Worm (Caenorhabditis elegans) whole organism, L4/young adult: ENCODE measurements around the gene C09B8.4.

Experiments
- W03F9.2 ChIP-seq: fragments of 150-350 bp; optimal IDR thresholded peaks from 2 replicates; lab custom pipeline; 2014; ENCODE audit warnings: missing biosample characterization, missing genetic modification characterization
- dao-5 ChIP-seq: sonication (generic microtip); optimal IDR thresholded peaks from 2 replicates; lab custom pipeline; 2016; ENCODE audit warnings: missing genotype, missing genetic modification characterization, moderate library complexity, missing compliant biosample characterization
- him-1 ChIP-seq: sonication (generic microtip); optimal IDR thresholded peaks from 2 replicates; lab custom pipeline; 2016; ENCODE audit warnings: missing genotype, missing genetic modification reagents, missing genetic modification characterization, missing compliant biosample characterization

Gene C09B8.4

DNA sequence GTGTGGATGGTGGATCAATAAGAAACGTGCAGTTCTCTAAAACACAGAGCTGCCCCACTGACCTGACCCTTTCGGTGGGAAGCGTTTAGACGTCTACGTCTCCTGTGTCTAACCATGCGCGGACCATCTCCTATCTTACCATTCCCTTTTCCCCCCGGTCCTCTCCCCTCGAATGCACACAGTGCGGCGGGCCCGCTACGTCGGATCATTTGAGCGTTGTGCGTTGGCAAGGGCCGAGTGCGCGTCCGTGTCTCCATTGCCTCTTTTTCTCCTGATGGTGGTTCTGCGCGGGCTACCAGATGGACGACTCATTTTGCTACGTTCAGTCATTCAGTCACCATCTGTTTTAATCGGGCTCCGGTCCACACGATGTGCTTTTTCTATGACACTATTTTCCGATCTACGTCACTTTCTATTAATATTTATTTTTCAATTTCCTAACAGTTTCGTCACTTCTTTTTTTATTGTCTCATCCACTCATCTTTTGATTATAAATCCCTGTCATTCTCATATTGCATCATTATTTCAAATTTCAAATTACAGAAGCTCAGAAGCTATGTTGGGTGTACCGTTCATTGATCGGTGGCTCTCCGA is 24.0 kb downstream of the C09B8.4 start, which contains the start of gene inx-3:
TSS of gene inx-3 (plus strand) at position 544 of the 594 bp plus-strand sequence.
- no peak for TF ChIP-seq him-1
- TF ChIP-seq dao-5 (tag; lab: Kevin White, UChicago), result no peak
- TF ChIP-seq W03F9.2 (tag; lab: Kevin White, UChicago), result no peak

- no peak for TF ChIP-seq W03F9.2 (tag; lab: Kevin White, UChicago)
- TF ChIP-seq him-1, result no peak
- TF ChIP-seq dao-5 (tag; lab: Kevin White, UChicago), result no peak
Observed at ce11 chrX:5994004-5994403, 25.7 kb downstream of the C09B8.4 start.

DNA sequence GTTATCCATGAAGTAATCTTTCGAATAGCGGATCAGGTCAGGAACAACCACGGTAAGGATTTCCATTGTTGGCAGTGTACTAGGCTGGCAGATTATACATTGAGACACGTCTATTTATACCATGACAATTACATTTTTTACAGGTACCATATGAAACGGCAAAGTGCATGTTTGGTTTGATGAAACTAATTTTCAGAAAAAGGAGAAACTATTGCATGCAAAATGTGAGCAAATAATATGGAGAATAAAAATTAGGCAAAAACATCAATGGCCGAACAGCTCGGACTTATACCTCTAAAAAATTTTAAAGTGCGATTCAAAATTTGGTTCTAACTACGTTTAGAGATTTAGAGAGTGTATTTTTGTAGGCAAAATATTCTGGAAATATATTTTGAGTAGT is 27.0 kb downstream of the C09B8.4 start, which contains the start of gene F22F4.5:
TSS of gene F22F4.5 (minus strand) at position 101 of the 400 bp plus-strand sequence.
- TF ChIP-seq dao-5 (tag; lab: Kevin White, UChicago) (no peak), W03F9.2 (tag; lab: Kevin White, UChicago) (no peak), him-1 (no peak)

DNA sequence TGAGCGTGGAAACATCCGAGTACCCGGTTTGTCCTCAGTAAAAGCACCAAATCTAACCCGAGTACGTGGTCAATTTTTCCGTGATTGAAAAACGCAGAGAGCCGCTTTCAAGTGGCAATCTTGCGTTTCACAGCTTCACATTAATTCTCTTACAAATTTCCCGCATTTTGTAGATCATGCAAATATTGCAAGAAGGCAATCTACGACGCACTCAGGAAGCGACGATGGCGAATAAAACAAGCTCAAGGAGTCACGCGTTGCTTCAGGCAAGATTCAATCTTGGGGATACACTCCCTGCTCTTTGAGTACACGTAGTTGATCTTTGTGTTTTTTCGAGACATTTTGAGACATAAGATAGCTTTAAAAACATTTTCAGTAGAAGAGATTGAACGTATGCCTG is 31.8 kb downstream of the C09B8.4 start:
- no peak for TF ChIP-seq dao-5 (tag; lab: Kevin White, UChicago)
- TF ChIP-seq him-1, result no peak
- no peak for TF ChIP-seq W03F9.2 (tag; lab: Kevin White, UChicago)

DNA sequence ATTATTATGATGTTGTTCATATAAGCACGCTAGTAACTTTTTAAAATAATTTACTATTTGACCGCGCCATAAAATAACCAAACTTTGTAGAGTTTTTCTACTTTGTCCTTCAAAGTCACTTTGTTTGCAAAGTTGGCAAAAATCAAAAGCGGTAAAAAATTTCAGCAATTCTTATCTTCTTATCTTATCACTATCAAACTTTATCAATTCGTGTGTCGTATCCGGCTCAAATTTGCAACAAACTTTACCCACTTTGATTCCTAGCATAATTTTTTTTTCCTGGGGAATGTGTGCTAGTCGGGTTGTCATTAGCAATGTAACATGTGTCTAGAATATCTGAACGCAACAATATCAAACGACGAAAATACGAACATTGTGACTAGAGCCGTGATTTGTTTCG is 34.0 kb downstream of the C09B8.4 start:
- TF ChIP-seq him-1 (no peak), dao-5 (tag; lab: Kevin White, UChicago) (no peak)

- TF ChIP-seq W03F9.2 (tag; lab: Kevin White, UChicago) (no peak), him-1 (peak; percentile 76), dao-5 (tag; lab: Kevin White, UChicago) (no peak)
Observed at ce11 chrX:5984581-5985039, 35.1 kb downstream of the C09B8.4 start, which contains the start of gene klp-13. Gene klp-13, plus strand, starts transcription at chrX:5984989.

- no peak for TF ChIP-seq him-1
- no peak for TF ChIP-seq dao-5 (tag; lab: Kevin White, UChicago)
Observed at ce11 chrX:5983267-5983666, 36.5 kb downstream of the C09B8.4 start.

DNA sequence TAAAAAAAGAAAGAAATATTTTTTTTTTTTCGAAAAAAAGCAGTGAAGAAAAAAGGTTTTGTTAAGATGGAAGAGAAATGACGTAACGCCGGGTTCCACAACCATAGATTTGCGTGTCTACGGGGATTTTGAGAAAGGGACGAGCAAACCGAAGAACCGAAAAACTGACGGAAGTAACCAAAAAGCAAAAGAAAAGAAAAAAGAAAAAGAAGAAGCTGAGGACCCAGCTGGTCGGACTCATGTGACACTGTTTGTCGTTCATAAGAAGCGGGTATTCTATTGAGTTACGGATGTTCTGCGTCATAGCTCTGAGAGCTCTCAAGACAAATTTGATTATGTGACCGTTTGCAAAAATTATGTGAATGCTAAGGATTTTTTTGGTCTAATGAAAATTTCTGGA is 36.9 kb downstream of the C09B8.4 start:
- TF ChIP-seq him-1 (peak; percentile 20), dao-5 (tag; lab: Kevin White, UChicago) (no peak), W03F9.2 (tag; lab: Kevin White, UChicago) (no peak)

ce11 chrX:5981698-5982097 is 38.0 kb downstream of the C09B8.4 start:
- TF ChIP-seq dao-5 (tag; lab: Kevin White, UChicago), result no peak
- peak; percentile 31 for TF ChIP-seq him-1

ce11 chrX:5977754-5978153 is 42.0 kb downstream of the C09B8.4 start, which contains the start of gene kin-2:
Gene kin-2, minus strand, starts transcription at chrX:5977854.
- TF ChIP-seq W03F9.2 (tag; lab: Kevin White, UChicago) (no peak), him-1 (no peak), dao-5 (tag; lab: Kevin White, UChicago) (no peak)

ce11 chrX:5976206-5976960 is 43.4 kb downstream of the C09B8.4 start:
- TF ChIP-seq him-1, result peak; percentile 71
- no peak for TF ChIP-seq dao-5 (tag; lab: Kevin White, UChicago)
- no peak for TF ChIP-seq W03F9.2 (tag; lab: Kevin White, UChicago)

DNA sequence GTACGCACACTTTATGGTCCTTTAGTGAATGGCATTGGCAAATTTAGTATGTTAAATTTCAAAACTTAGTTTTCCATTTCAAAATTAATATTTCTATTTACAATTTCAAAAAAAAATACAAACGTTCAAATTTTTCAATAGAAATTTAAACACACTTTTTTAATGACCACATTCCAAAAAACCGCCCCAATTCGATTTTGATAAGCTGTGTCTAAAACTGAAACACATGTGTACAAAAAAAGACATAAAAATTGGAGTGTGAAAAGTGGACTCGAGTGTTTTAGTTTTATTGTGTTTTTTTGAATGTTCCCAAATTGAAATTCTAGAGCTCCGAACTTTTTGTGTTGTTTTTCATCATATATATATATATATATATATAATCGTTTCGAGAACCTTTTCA is 44.0 kb downstream of the C09B8.4 start:
- no peak for TF ChIP-seq W03F9.2 (tag; lab: Kevin White, UChicago)
- no peak for TF ChIP-seq dao-5 (tag; lab: Kevin White, UChicago)
- TF ChIP-seq him-1, result no peak

- TF ChIP-seq W03F9.2 (tag; lab: Kevin White, UChicago) (no peak), him-1 (no peak)
Observed at ce11 chrX:5975228-5975627, 44.5 kb downstream of the C09B8.4 start.

DNA sequence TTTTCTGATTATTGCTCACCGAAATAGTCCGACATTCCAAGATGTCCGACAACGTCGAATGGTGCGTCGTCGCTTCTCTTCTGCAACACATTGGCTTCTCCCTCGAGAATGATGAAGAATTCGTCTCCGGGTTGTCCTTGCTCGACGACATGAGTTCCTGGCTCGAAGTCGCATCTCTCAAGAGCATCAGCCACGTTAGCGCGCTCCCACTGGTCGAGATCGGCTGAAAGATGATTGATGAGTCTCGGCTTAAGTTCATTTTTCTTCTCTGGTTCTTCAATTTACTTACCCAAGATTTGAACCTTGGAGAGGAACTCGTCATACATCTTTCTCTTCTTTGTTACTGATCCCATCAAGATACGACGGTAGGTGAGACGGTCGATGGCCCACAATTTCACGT is 47.5 kb downstream of the C09B8.4 start:
- TF ChIP-seq dao-5 (tag; lab: Kevin White, UChicago) (no peak), W03F9.2 (tag; lab: Kevin White, UChicago) (no peak), him-1 (no peak)
